Worm (Caenorhabditis elegans): ENCODE measurements around the gene psf-1.

DNA sequence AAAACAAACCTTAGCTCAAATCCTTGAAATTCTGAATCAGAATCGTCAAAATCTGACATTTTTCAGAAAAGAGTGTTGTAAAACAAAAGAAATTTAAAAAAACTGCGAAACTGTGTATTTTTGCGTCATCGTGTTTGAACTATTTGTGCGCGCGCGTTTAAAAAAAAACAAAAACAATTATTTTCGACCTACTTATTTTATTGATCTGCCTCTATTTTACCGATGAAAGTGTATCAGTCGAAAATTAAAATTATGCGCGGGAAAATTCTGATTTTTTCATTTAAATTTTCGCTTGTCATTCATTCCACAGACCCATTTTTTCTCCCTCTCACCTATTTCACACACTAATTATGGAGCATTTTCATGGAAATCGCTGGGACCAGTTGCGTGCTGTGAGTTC, 29.6 kb upstream of the psf-1 start, which contains the start of the genes C05C10.7 and C05C10.5:
- no peak for TF ChIP-seq unc-39 (tag; optimal IDR thresholded peaks at IDR 0.05)
- no peak for TF ChIP-seq ama-1 (optimal IDR thresholded peaks at IDR 0.05)
- TF ChIP-seq sma-9 (GFP tag; optimal IDR thresholded peaks at IDR 0.05) = no peak
- no peak for TF ChIP-seq sma-9 (tag; optimal IDR thresholded peaks at IDR 0.05)
- no peak for TF ChIP-seq lin-11 (tag; optimal IDR thresholded peaks at IDR 0.05)
- no peak for TF ChIP-seq ztf-11 (tag; optimal IDR thresholded peaks at IDR 0.05)
- no peak for TF ChIP-seq snpc-4 (tag; optimal IDR thresholded peaks at IDR 0.05)
- TF ChIP-seq skn-1 (tag; optimal IDR thresholded peaks at IDR 0.05) = no peak
- no peak for TF ChIP-seq mdl-1 (tag; optimal IDR thresholded peaks at IDR 0.05)
- no peak for TF ChIP-seq nhr-10 (tag; optimal IDR thresholded peaks at IDR 0.05)
